Worm (Caenorhabditis elegans) whole organism, midembryonic: Measurements from ENCODE around the gene F19B2.6.

Experiments
- T22C8.4 ChIP-seq: fragments of 200-800 bp; sonication (Bioruptor generic); IDR thresholded peaks from 2 replicates; pipeline ENCODE4 v1.3.6; 2022; ENCODE audit warnings: missing genetic modification characterization, missing compliant biosample characterization
- cog-1 ChIP-seq: sonication (generic microtip); optimal IDR thresholded peaks from 2 replicates; lab custom pipeline; 2016; ENCODE audit warnings: missing genetic modification characterization, missing compliant biosample characterization
- flt-1 ChIP-seq: fragments of 200-800 bp; sonication (Bioruptor generic); IDR thresholded peaks from 2 replicates; pipeline ENCODE4 v1.3.6; 2022; ENCODE audit warnings: missing genetic modification characterization, missing compliant biosample characterization
- klf-2 ChIP-seq: fragments of 200-800 bp; sonication (Bioruptor generic); conservative IDR thresholded peaks from 2 replicates; pipeline ENCODE4 v1.3.6; 2022; ENCODE audit warnings: missing genetic modification reagents, missing genetic modification characterization, missing compliant biosample characterization
- tab-1 ChIP-seq: fragments of 200-800 bp; sonication (Bioruptor generic); IDR thresholded peaks from 2 replicates; pipeline ENCODE4 v1.3.6; 2022; ENCODE audit warnings: missing genetic modification characterization, missing compliant biosample characterization
- ztf-29 ChIP-seq: fragments of 200-800 bp; sonication (Bioruptor generic); IDR thresholded peaks from 2 replicates; pipeline ENCODE4 v1.3.6; 2022; ENCODE audit warnings: missing genetic modification reagents, missing genetic modification characterization, missing compliant biosample characterization

- TF ChIP-seq ztf-29 (GFP tag; lab: Robert Waterston, UW) (no peak), klf-2 (GFP tag; lab: Robert Waterston, UW) (no peak), cog-1 (tag; lab: Kevin White, UChicago) (no peak), flt-1 (no peak), tab-1 (GFP tag; lab: Robert Waterston, UW) (no peak), T22C8.4 (GFP tag; lab: Robert Waterston, UW) (no peak)
These were observed 37.6 kb upstream of the F19B2.6 start, which contains the start of gene ncx-1 for ce11 chrV:20120623-20121165.
